Fruit fly (Drosophila melanogaster) whole organism, wandering third instar larva: ENCODE data around the gene Coa8.

ENCODE experiments used
- CG32264 ChIP-seq: fragments of 200-800 bp; sonication (Bioruptor generic); optimal IDR thresholded peaks from 2 replicates; lab custom pipeline; 2016; ENCODE audit warnings: missing biosample characterization, missing genetic modification characterization
- CG9705 ChIP-seq: fragments of 200-800 bp; sonication (Bioruptor generic); optimal IDR thresholded peaks from 2 replicates; lab custom pipeline; 2018; ENCODE audit warnings: missing biosample characterization, mild to moderate bottlenecking, missing genetic modification characterization
- GATAd ChIP-seq: sonication (Bioruptor generic); optimal IDR thresholded peaks from 2 replicates; lab custom pipeline; 2016; ENCODE audit warnings: missing biosample characterization, missing genetic modification characterization
- Hnf4 ChIP-seq: fragments of 200-800 bp; sonication (Bioruptor generic); optimal IDR thresholded peaks from 2 replicates; lab custom pipeline; 2016; ENCODE audit warnings: missing biosample characterization, mild to moderate bottlenecking, missing genetic modification characterization
- Hr78 ChIP-seq: fragments of >200 bp; optimal IDR thresholded peaks from 2 replicates; lab custom pipeline; 2017; ENCODE audit warnings: missing biosample characterization, missing genetic modification characterization
- OdsH ChIP-seq: fragments of 200-800 bp; sonication (Bioruptor generic); optimal IDR thresholded peaks from 2 replicates; lab custom pipeline; 2016; ENCODE audit warnings: missing biosample characterization, mild to moderate bottlenecking, missing genetic modification characterization
- brk ChIP-seq: fragments of 200-800 bp; sonication (Bioruptor generic); optimal IDR thresholded peaks from 2 replicates; lab custom pipeline; 2016; ENCODE audit warnings: missing biosample characterization, mild to moderate bottlenecking, missing genetic modification characterization
- dmrt93B ChIP-seq: fragments of 200-800 bp; sonication (Bioruptor generic); optimal IDR thresholded peaks from 2 replicates; lab custom pipeline; 2018; ENCODE audit warnings: missing biosample characterization, mild to moderate bottlenecking, missing genetic modification characterization
- ey ChIP-seq: fragments of 200-800 bp; sonication (Bioruptor generic); optimal IDR thresholded peaks from 2 replicates; lab custom pipeline; 2016; ENCODE audit warnings: missing biosample characterization, missing genetic modification characterization
- fru ChIP-seq: fragments of 200-800 bp; sonication (Bioruptor generic); optimal IDR thresholded peaks from 3 replicates; lab custom pipeline; 2016; ENCODE audit warnings: missing biosample characterization, mild to moderate bottlenecking, missing genetic modification characterization
- pan ChIP-seq: fragments of >200 bp; optimal IDR thresholded peaks from 2 replicates; lab custom pipeline; 2017
- sv ChIP-seq: fragments of 200-800 bp; sonication (Bioruptor generic); optimal IDR thresholded peaks from 3 replicates; lab custom pipeline; 2016; ENCODE audit warnings: missing biosample characterization, missing genetic modification characterization

DNA sequence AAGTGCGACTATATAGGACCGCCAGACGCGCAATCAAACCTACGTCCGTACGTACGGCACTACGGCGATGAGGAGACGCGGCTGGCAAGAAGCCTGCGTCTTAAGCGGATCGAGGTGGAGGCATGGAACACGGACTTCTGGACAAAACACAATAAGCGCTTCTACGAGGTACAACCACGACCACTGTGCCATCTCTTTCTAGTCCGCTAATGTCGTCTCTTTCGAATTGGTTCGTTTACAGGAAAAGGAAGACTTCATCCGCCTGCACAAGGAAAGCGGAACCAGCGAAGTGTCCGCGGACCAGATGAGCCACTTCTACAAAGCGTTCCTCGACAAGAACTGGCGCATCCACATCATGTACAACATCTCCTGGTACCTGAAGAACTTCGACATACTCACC, 697 bp downstream of the Coa8 start:
- TF ChIP-seq Hnf4 (GFP tag; lab: Kevin White, UChicago) (no peak), brk (no peak), dmrt93B (GFP tag; lab: Kevin White, UChicago) (no peak), Hr78 (GFP tag; lab: Kevin White, UChicago) (no peak), fru (GFP tag; lab: Kevin White, UChicago) (no peak), OdsH (no peak), ey (GFP tag; lab: Kevin White, UChicago) (no peak), CG9705 (no peak), GATAd (GFP tag; lab: Kevin White, UChicago) (no peak), sv (GFP tag; lab: Kevin White, UChicago) (no peak), CG32264 (GFP tag; lab: Kevin White, UChicago) (no peak), pan (lab: Kevin White, UChicago) (no peak)
